Worm (Caenorhabditis elegans) whole organism, mixed stage, embryonic: ENCODE measurements around the gene xrn-1.

Experiments
- M03D4.4 ChIP-seq: sonication (generic microtip); optimal IDR thresholded peaks from 2 replicates; lab custom pipeline; 2017; ENCODE audit warnings: mild to moderate bottlenecking, missing genetic modification characterization, missing compliant biosample characterization
- bed-3 ChIP-seq: fragments of 200-800 bp; sonication (Bioruptor generic); optimal IDR thresholded peaks from 3 replicates; lab custom pipeline; 2018; ENCODE audit warnings: mild to moderate bottlenecking, missing genetic modification characterization, moderate library complexity, missing compliant biosample characterization
- blmp-1 ChIP-seq: fragments of 150-350 bp; optimal IDR thresholded peaks from 2 replicates; lab custom pipeline; 2014; ENCODE audit warnings: missing biosample characterization, missing genetic modification characterization
- ceh-39 ChIP-seq: fragments of 150-350 bp; optimal IDR thresholded peaks from 2 replicates; lab custom pipeline; 2014; ENCODE audit warnings: missing biosample characterization, missing genetic modification characterization
- ceh-43 ChIP-seq: fragments of 200-800 bp; sonication (Bioruptor generic); optimal IDR thresholded peaks from 2 replicates; lab custom pipeline; 2018; ENCODE audit warnings: mild to moderate bottlenecking, missing genetic modification characterization, moderate library complexity, missing compliant biosample characterization
- ceh-83 ChIP-seq: fragments of 200-800 bp; sonication (Bioruptor generic); optimal IDR thresholded peaks from 2 replicates; lab custom pipeline; 2018; ENCODE audit warnings: mild to moderate bottlenecking, missing genetic modification characterization, missing compliant biosample characterization
- ces-1 ChIP-seq: fragments of 150-350 bp; optimal IDR thresholded peaks from 2 replicates; lab custom pipeline; 2014; ENCODE audit warnings: missing biosample characterization, missing genetic modification reagents, missing genetic modification characterization
- cnd-1 ChIP-seq: fragments of 200-800 bp; sonication (Bioruptor generic); optimal IDR thresholded peaks from 2 replicates; lab custom pipeline; 2018; ENCODE audit warnings: mild to moderate bottlenecking, missing genetic modification characterization, missing compliant biosample characterization
- drap-1 ChIP-seq: fragments of 200-800 bp; sonication (Bioruptor generic); optimal IDR thresholded peaks from 3 replicates; lab custom pipeline; 2018; ENCODE audit warnings: mild to moderate bottlenecking, missing genetic modification characterization, missing compliant biosample characterization
- elt-1 ChIP-seq: sonication (generic microtip); optimal IDR thresholded peaks from 2 replicates; lab custom pipeline; 2017; ENCODE audit warnings: missing genetic modification characterization, mild to moderate bottlenecking, missing compliant biosample characterization, antibody characterized with exemption, moderate library complexity, borderline replicate concordance; ENCODE audit not compliant: insufficient read depth
- elt-3 ChIP-seq: fragments of 150-350 bp; optimal IDR thresholded peaks from 2 replicates; lab custom pipeline; 2014; ENCODE audit warnings: missing biosample characterization, missing genetic modification characterization
- flh-1 ChIP-seq: fragments of 200-800 bp; sonication (Bioruptor generic); optimal IDR thresholded peaks from 2 replicates; lab custom pipeline; 2018; ENCODE audit warnings: mild to moderate bottlenecking, missing genetic modification characterization, moderate library complexity, missing compliant biosample characterization
- ham-2 ChIP-seq: fragments of 200-800 bp; sonication (Bioruptor generic); optimal IDR thresholded peaks from 2 replicates; lab custom pipeline; 2018; ENCODE audit warnings: mild to moderate bottlenecking, missing genetic modification characterization, missing compliant biosample characterization
- hlh-1 ChIP-seq: fragments of 150-350 bp; optimal IDR thresholded peaks from 2 replicates; lab custom pipeline; 2014; ENCODE audit warnings: missing biosample characterization, missing genetic modification reagents, missing genetic modification characterization
- lin-13 ChIP-seq: fragments of 150-350 bp; optimal IDR thresholded peaks from 2 replicates; lab custom pipeline; 2014; ENCODE audit warnings: missing biosample characterization, missing genetic modification characterization
- lin-32 ChIP-seq: fragments of 200-800 bp; sonication (Bioruptor generic); optimal IDR thresholded peaks from 2 replicates; lab custom pipeline; 2018; ENCODE audit warnings: mild to moderate bottlenecking, missing genetic modification characterization, missing compliant biosample characterization
- lsy-2 ChIP-seq: fragments of 150-350 bp; optimal IDR thresholded peaks from 2 replicates; lab custom pipeline; 2014; ENCODE audit warnings: missing biosample characterization, missing genetic modification characterization
- mab-5 ChIP-seq: fragments of 150-350 bp; optimal IDR thresholded peaks from 2 replicates; lab custom pipeline; 2014; ENCODE audit warnings: missing biosample characterization, missing genetic modification characterization
- mep-1 ChIP-seq: fragments of 150-350 bp; optimal IDR thresholded peaks from 2 replicates; lab custom pipeline; 2017; ENCODE audit warnings: missing biosample characterization, missing genetic modification reagents, missing genetic modification characterization, inconsistent platforms
- mls-2 ChIP-seq: sonication (generic microtip); optimal IDR thresholded peaks from 2 replicates; lab custom pipeline; 2016; ENCODE audit warnings: mild to moderate bottlenecking, missing genetic modification characterization, moderate library complexity, missing compliant biosample characterization
- nhr-12 ChIP-seq: fragments of 150-350 bp; optimal IDR thresholded peaks from 2 replicates; lab custom pipeline; 2014; ENCODE audit warnings: missing biosample characterization, missing genetic modification characterization
- nhr-237 ChIP-seq: fragments of 150-350 bp; optimal IDR thresholded peaks from 2 replicates; lab custom pipeline; 2014; ENCODE audit warnings: missing biosample characterization, missing genetic modification characterization
- nhr-28 ChIP-seq: fragments of 150-350 bp; optimal IDR thresholded peaks from 2 replicates; lab custom pipeline; 2014; ENCODE audit warnings: missing biosample characterization, missing genetic modification characterization
- nhr-76 ChIP-seq: sonication (generic microtip); optimal IDR thresholded peaks from 2 replicates; lab custom pipeline; 2017; ENCODE audit warnings: missing biosample characterization, missing genetic modification characterization
- pha-4 ChIP-seq: fragments of 150-350 bp; optimal IDR thresholded peaks from 2 replicates; lab custom pipeline; 2018; ENCODE audit warnings: missing biosample characterization, missing genetic modification reagents, missing genetic modification characterization
- snpc-4 ChIP-seq: fragments of 150-350 bp; optimal IDR thresholded peaks from 2 replicates; lab custom pipeline; 2014; ENCODE audit warnings: missing biosample characterization, missing genetic modification characterization
- sptf-1 ChIP-seq: sonication (generic microtip); optimal IDR thresholded peaks from 2 replicates; lab custom pipeline; 2017; ENCODE audit warnings: mild to moderate bottlenecking, missing genetic modification characterization, moderate library complexity, missing compliant biosample characterization
- tbx-8 ChIP-seq: fragments of 200-800 bp; sonication (Bioruptor generic); optimal IDR thresholded peaks from 2 replicates; lab custom pipeline; 2018; ENCODE audit warnings: mild to moderate bottlenecking, missing genetic modification characterization, moderate library complexity, missing compliant biosample characterization
- unc-120 ChIP-seq: sonication (generic microtip); optimal IDR thresholded peaks from 2 replicates; lab custom pipeline; 2017; ENCODE audit warnings: missing genetic modification characterization, missing compliant biosample characterization; ENCODE audit not compliant: poor library complexity, severe bottlenecking
- unc-39 ChIP-seq: fragments of 150-350 bp; optimal IDR thresholded peaks from 2 replicates; lab custom pipeline; 2014; ENCODE audit warnings: missing biosample characterization, missing genetic modification characterization
- unc-62 ChIP-seq: fragments of 150-350 bp; optimal IDR thresholded peaks from 2 replicates; lab custom pipeline; 2014; ENCODE audit warnings: missing biosample characterization, missing genetic modification reagents, missing genetic modification characterization
- zip-8 ChIP-seq: fragments of 150-350 bp; optimal IDR thresholded peaks from 2 replicates; lab custom pipeline; 2014; ENCODE audit warnings: missing biosample characterization, missing genetic modification characterization

Gene xrn-1

ce11 chrII:14126841-14127240 lies 58.1 kb downstream of the xrn-1 start, which contains the start of gene K09E4.3:
K09E4.3 (minus strand) TSS chrII:14126941.
- TF ChIP-seq ceh-83 (GFP tag; lab: Kevin White, UChicago) = no peak
- TF ChIP-seq M03D4.4 (tag; lab: Kevin White, UChicago) = no peak
- TF ChIP-seq bed-3 (GFP tag; lab: Kevin White, UChicago) = no peak
- no peak for TF ChIP-seq blmp-1 (tag; lab: Kevin White, UChicago)
- no peak for TF ChIP-seq snpc-4
- no peak for TF ChIP-seq lsy-2 (tag; lab: Kevin White, UChicago)

DNA sequence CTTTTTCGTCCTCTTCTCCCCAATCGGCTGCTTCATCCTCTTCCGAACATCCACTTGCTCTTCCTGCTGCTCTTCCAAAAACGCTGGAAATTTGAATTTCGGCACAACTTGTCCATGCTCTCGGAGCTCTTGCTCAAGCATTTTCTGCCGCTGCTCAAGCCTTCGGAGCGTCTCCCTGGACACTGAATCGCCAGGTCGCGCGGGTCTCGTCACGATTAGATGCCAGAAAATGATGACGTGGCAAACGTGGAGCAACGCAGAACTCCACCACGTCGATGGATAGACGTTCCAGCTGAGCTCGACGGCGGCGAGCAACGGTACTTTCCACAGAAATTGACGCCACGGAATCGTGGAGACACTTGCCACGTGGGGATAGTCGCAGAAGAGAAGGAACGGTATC lies 60.5 kb downstream of the xrn-1 start:
- TF ChIP-seq mls-2 (tag; lab: Kevin White, UChicago) (no peak), ceh-39 (tag; lab: Kevin White, UChicago) (no peak), ces-1 (no peak), lin-32 (GFP tag; lab: Kevin White, UChicago) (no peak), drap-1 (GFP tag; lab: Kevin White, UChicago) (no peak), snpc-4 (no peak), unc-120 (tag; lab: Kevin White, UChicago) (no peak), nhr-28 (no peak), ham-2 (GFP tag; lab: Kevin White, UChicago) (no peak), sptf-1 (tag; lab: Kevin White, UChicago) (no peak), zip-8 (tag; lab: Kevin White, UChicago) (no peak), mab-5 (tag; lab: Kevin White, UChicago) (no peak), pha-4 (tag; lab: Kevin White, UChicago) (no peak), elt-1 (tag; lab: Kevin White, UChicago) (no peak), ceh-83 (GFP tag; lab: Kevin White, UChicago) (no peak), unc-39 (tag; lab: Kevin White, UChicago) (no peak), lin-13 (no peak)
- TF ChIP-seq, all 35 proteins: peak for 0

- TF ChIP-seq elt-1 (tag; lab: Kevin White, UChicago) = no peak
Observed at ce11 chrII:14132733-14133132, 64.0 kb downstream of the xrn-1 start, which contains the start of gene algn-3. algn-3 (minus strand) TSS chrII:14132833.

- TF ChIP-seq unc-120 (tag; lab: Kevin White, UChicago) = no peak
- no peak for TF ChIP-seq tbx-8
- no peak for TF ChIP-seq hlh-1 (tag; lab: Kevin White, UChicago)
- TF ChIP-seq drap-1 (GFP tag; lab: Kevin White, UChicago) = no peak
- TF ChIP-seq unc-62 (GFP tag; lab: Kevin White, UChicago) = no peak
- TF ChIP-seq zip-8 (tag; lab: Kevin White, UChicago) = no peak
- no peak for TF ChIP-seq unc-39 (tag; lab: Kevin White, UChicago)
- no peak for TF ChIP-seq ceh-83 (GFP tag; lab: Kevin White, UChicago)
- no peak for TF ChIP-seq mls-2 (tag; lab: Kevin White, UChicago)
- TF ChIP-seq nhr-12 = no peak
- no peak for TF ChIP-seq ceh-43 (GFP tag; lab: Kevin White, UChicago)
- no peak for TF ChIP-seq bed-3 (GFP tag; lab: Kevin White, UChicago)
- no peak for TF ChIP-seq elt-3 (tag; lab: Kevin White, UChicago)
- no peak for TF ChIP-seq snpc-4
- TF ChIP-seq lsy-2 (tag; lab: Kevin White, UChicago) = no peak
- no peak for TF ChIP-seq elt-1 (tag; lab: Kevin White, UChicago)
- TF ChIP-seq ham-2 (GFP tag; lab: Kevin White, UChicago) = no peak
- no peak for TF ChIP-seq sptf-1 (tag; lab: Kevin White, UChicago)
Observed at ce11 chrII:14136302-14136701, 67.6 kb downstream of the xrn-1 start.

DNA sequence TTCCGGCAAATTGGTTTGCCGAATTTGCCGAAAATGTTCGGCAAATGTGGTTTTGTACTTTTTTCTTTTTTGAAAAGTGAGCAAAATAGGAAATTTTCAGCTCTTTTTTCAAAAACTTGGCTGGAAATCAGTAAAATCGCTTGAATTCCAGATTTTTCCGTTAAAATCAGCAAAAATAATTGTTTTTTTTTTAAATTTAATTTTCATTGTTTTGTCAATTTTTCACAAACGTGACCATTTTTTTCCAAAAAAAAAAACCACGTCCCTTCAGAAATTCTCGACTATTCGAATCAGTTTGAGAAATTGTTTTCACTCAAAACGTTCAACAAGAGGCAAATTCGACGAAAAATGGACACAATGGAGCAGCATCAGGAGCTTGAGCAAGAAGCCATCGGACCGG lies 68.8 kb downstream of the xrn-1 start, which contains the start of gene K09E4.1:
TSS of gene K09E4.1 (plus strand) at position 301 of the 400 bp plus-strand sequence.
- TF ChIP-seq nhr-237 (tag; lab: Kevin White, UChicago) = no peak
- no peak for TF ChIP-seq ceh-39 (tag; lab: Kevin White, UChicago)

DNA sequence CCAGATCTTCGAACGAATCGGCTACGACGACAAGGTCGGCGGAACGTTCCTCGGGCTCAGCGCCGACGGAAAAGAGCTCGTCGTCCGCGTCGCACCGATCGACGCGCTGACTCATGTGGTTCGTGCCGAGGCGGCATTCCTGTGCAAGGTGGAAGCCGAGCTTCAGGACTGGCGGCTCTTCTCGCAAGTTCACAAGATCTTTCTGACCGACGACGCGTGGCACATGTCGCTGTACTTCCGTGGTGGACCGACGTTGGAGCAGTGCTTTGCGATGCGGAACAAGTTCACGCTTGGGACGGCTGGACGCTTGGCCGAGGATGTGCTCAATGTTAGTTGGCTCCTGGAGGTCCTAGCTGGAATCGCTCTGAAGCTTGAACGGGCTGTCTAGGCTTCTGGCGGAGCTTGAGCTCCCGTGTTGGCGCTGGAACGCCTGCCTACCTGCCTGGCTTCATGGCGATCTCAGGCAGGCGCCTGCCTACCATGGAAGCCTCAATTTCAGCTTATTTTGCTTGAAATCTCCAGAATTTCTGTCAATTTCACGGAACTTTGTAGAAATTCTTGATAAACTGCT lies 70.2 kb downstream of the xrn-1 start:
- TF ChIP-seq ceh-43 (GFP tag; lab: Kevin White, UChicago) (no peak), M03D4.4 (tag; lab: Kevin White, UChicago) (no peak), ces-1 (no peak), flh-1 (GFP tag; lab: Kevin White, UChicago) (no peak), hlh-1 (tag; lab: Kevin White, UChicago) (no peak), pha-4 (tag; lab: Kevin White, UChicago) (no peak), cnd-1 (tag; lab: Kevin White, UChicago) (no peak), snpc-4 (no peak), lsy-2 (tag; lab: Kevin White, UChicago) (no peak), ham-2 (GFP tag; lab: Kevin White, UChicago) (no peak), bed-3 (GFP tag; lab: Kevin White, UChicago) (no peak), elt-1 (tag; lab: Kevin White, UChicago) (no peak), nhr-76 (tag; lab: Kevin White, UChicago) (no peak), blmp-1 (tag; lab: Kevin White, UChicago) (no peak), mls-2 (tag; lab: Kevin White, UChicago) (no peak), mep-1 (no peak)
